Worm (Caenorhabditis elegans) whole organism, young adult: ENCODE measurements around the gene Y39A3CL.4.
A peak's percentile ranks its signal among the peaks of the same experiment; 100 is the strongest.

Source experiments
- B0035.1 ChIP-seq: sonication (generic microtip); optimal IDR thresholded peaks from 2 replicates; lab custom pipeline; 2016; ENCODE audit warnings: missing genetic modification characterization, mild to moderate bottlenecking, missing compliant biosample characterization, missing genotype, missing genetic modification reagents
- B0261.1 ChIP-seq: sonication (generic microtip); optimal IDR thresholded peaks from 2 replicates; lab custom pipeline; 2016; ENCODE audit warnings: mild to moderate bottlenecking, missing genetic modification characterization, moderate library complexity, missing compliant biosample characterization
- F10E7.11 ChIP-seq: sonication (generic microtip); optimal IDR thresholded peaks from 2 replicates; lab custom pipeline; 2017; ENCODE audit warnings: mild to moderate bottlenecking, missing genetic modification characterization, moderate library complexity, missing compliant biosample characterization
- F39B2.1 ChIP-seq: fragments of 200-800 bp; sonication (Bioruptor generic); IDR thresholded peaks from 2 replicates; pipeline ENCODE4 v1.3.6; 2022; ENCODE audit warnings: missing genetic modification reagents, missing genetic modification characterization, missing compliant biosample characterization
- F49E8.2 ChIP-seq: sonication (generic microtip); optimal IDR thresholded peaks from 3 replicates; lab custom pipeline; 2017; ENCODE audit warnings: missing genetic modification characterization, mild to moderate bottlenecking, missing compliant biosample characterization, antibody characterized with exemption, moderate library complexity; ENCODE audit not compliant: insufficient read depth
- F57A8.1 ChIP-seq: fragments of 200-800 bp; sonication (Bioruptor generic); optimal IDR thresholded peaks from 2 replicates; lab custom pipeline; 2018; ENCODE audit warnings: mild to moderate bottlenecking, missing genetic modification characterization, moderate library complexity, missing compliant biosample characterization
- Y53G8AR.9 ChIP-seq: fragments of 200-800 bp; sonication (Bioruptor generic); conservative IDR thresholded peaks from 2 replicates; pipeline ENCODE4 v1.3.6; 2022; ENCODE audit warnings: missing genetic modification reagents, missing genetic modification characterization, missing compliant biosample characterization
- Y79H2A.3 ChIP-seq: fragments of 200-800 bp; sonication (Bioruptor generic); conservative IDR thresholded peaks from 2 replicates; pipeline ENCODE4 v1.3.6; 2022; ENCODE audit warnings: missing genetic modification reagents, missing genetic modification characterization, missing compliant biosample characterization
- ama-1 ChIP-seq, 3 experiments: fragments of 150-350 bp in 1 of 3; sonication (generic microtip) in 2 of 3; optimal IDR thresholded peaks; 2 replicates each; lab custom pipeline; 2014 to 2018; ENCODE audit warnings: missing biosample characterization in 2 of 3, missing genetic modification characterization in 2 of 3, missing genetic modification reagents in 2 of 3
- aptf-2 ChIP-seq: fragments of 200-800 bp; sonication (Bioruptor generic); conservative IDR thresholded peaks from 2 replicates; pipeline ENCODE4 v1.3.6; 2022; ENCODE audit warnings: missing genetic modification reagents, missing genetic modification characterization, missing compliant biosample characterization
- atf-7 ChIP-seq: sonication (generic microtip); optimal IDR thresholded peaks from 2 replicates; lab custom pipeline; 2017; ENCODE audit warnings: mild to moderate bottlenecking, missing genetic modification characterization, missing compliant biosample characterization
- attf-3 ChIP-seq: fragments of 200-800 bp; sonication (Bioruptor generic); conservative IDR thresholded peaks from 2 replicates; pipeline ENCODE4 v1.3.6; 2022; ENCODE audit warnings: missing genetic modification reagents, missing genetic modification characterization, missing compliant biosample characterization
- bed-2 ChIP-seq: fragments of 200-800 bp; sonication (Bioruptor generic); IDR thresholded peaks from 2 replicates; pipeline ENCODE4 v1.3.6; 2022; ENCODE audit warnings: missing genetic modification reagents, missing genetic modification characterization, missing compliant biosample characterization
- cebp-2 ChIP-seq: fragments of 200-800 bp; sonication (Bioruptor generic); IDR thresholded peaks from 2 replicates; pipeline ENCODE4 v1.3.6; 2022; ENCODE audit warnings: missing genetic modification characterization, missing compliant biosample characterization
- ceh-27 ChIP-seq: fragments of 200-800 bp; sonication (Bioruptor generic); optimal IDR thresholded peaks from 2 replicates; lab custom pipeline; 2018; ENCODE audit warnings: mild to moderate bottlenecking, missing genetic modification characterization, moderate library complexity, missing compliant biosample characterization
- ceh-79 ChIP-seq: sonication (generic microtip); optimal IDR thresholded peaks from 2 replicates; lab custom pipeline; 2017; ENCODE audit warnings: mild to moderate bottlenecking, missing genetic modification characterization, missing compliant biosample characterization
- dpl-1 ChIP-seq: fragments of 150-350 bp; optimal IDR thresholded peaks from 2 replicates; lab custom pipeline; 2014; ENCODE audit warnings: missing biosample characterization, missing genetic modification reagents, missing genetic modification characterization
- efl-1 ChIP-seq: fragments of 150-350 bp; optimal IDR thresholded peaks from 2 replicates; lab custom pipeline; 2014; ENCODE audit warnings: missing biosample characterization, missing genetic modification reagents, missing genetic modification characterization
- him-1 ChIP-seq: sonication (generic microtip); optimal IDR thresholded peaks from 2 replicates; lab custom pipeline; 2016; ENCODE audit warnings: missing genotype, missing genetic modification reagents, missing genetic modification characterization, missing compliant biosample characterization
- hlh-26 ChIP-seq: fragments of 200-800 bp; sonication (Bioruptor generic); conservative IDR thresholded peaks from 2 replicates; pipeline ENCODE4 v1.3.6; 2022; ENCODE audit warnings: missing genetic modification reagents, missing genetic modification characterization, missing compliant biosample characterization
- hmg-1.2 ChIP-seq: fragments of 200-800 bp; sonication (Bioruptor generic); IDR thresholded peaks from 2 replicates; pipeline ENCODE4 v1.3.6; 2022; ENCODE audit warnings: missing genetic modification reagents, missing genetic modification characterization, missing compliant biosample characterization
- hrde-1 ChIP-seq: sonication (generic microtip); optimal IDR thresholded peaks from 2 replicates; lab custom pipeline; 2016; ENCODE audit warnings: missing genetic modification characterization, mild to moderate bottlenecking, missing compliant biosample characterization, moderate library complexity, missing genotype, missing genetic modification reagents, borderline replicate concordance
- lin-40 ChIP-seq: sonication (generic microtip); optimal IDR thresholded peaks from 2 replicates; lab custom pipeline; 2016; ENCODE audit warnings: missing genetic modification characterization, mild to moderate bottlenecking, missing compliant biosample characterization, missing genotype, missing genetic modification reagents
- lin-54 ChIP-seq: fragments of 200-800 bp; sonication (Bioruptor generic); optimal IDR thresholded peaks from 2 replicates; lab custom pipeline; 2018; ENCODE audit warnings: mild to moderate bottlenecking, missing genetic modification characterization, missing compliant biosample characterization
- lir-1 ChIP-seq: fragments of 200-800 bp; sonication (Bioruptor generic); conservative IDR thresholded peaks from 2 replicates; pipeline ENCODE4 v1.3.6; 2022; ENCODE audit warnings: missing genetic modification reagents, missing genetic modification characterization, missing compliant biosample characterization
- madf-10 ChIP-seq: sonication (generic microtip); optimal IDR thresholded peaks from 2 replicates; lab custom pipeline; 2016; ENCODE audit warnings: mild to moderate bottlenecking, missing genetic modification characterization, missing compliant biosample characterization
- mes-4 ChIP-seq: sonication (generic microtip); optimal IDR thresholded peaks from 2 replicates; lab custom pipeline; 2016; ENCODE audit warnings: missing genotype, missing genetic modification characterization, missing compliant biosample characterization
- nhr-90 ChIP-seq: sonication (generic microtip); optimal IDR thresholded peaks from 2 replicates; lab custom pipeline; 2016; ENCODE audit warnings: missing genotype, mild to moderate bottlenecking, missing genetic modification characterization, missing compliant biosample characterization
- rec-8 ChIP-seq, 2 experiments: sonication (generic microtip); optimal IDR thresholded peaks; 2 replicates each; lab custom pipeline; 2016; ENCODE audit warnings: mild to moderate bottlenecking in 2 of 2, missing genetic modification characterization in 2 of 2, missing genetic modification reagents in 2 of 2, missing genotype in 2 of 2, missing biosample characterization in 1 of 2, missing compliant biosample characterization in 1 of 2, moderate library complexity in 1 of 2
- repo-1 ChIP-seq: sonication (generic microtip); optimal IDR thresholded peaks from 2 replicates; lab custom pipeline; 2017; ENCODE audit warnings: mild to moderate bottlenecking, missing genetic modification characterization, missing compliant biosample characterization
- rpc-1 ChIP-seq, 2 experiments: fragments of 150-350 bp in 1 of 2; sonication (generic microtip) in 1 of 2; optimal IDR thresholded peaks; 2 replicates each; lab custom pipeline; 2014 to 2018; ENCODE audit warnings: missing biosample characterization in 1 of 2, missing genetic modification characterization in 1 of 2, missing genetic modification reagents in 1 of 2, missing genotype in 1 of 2
- snpc-3.4 ChIP-seq: sonication (generic microtip); optimal IDR thresholded peaks from 2 replicates; lab custom pipeline; 2017; ENCODE audit warnings: missing genetic modification characterization, mild to moderate bottlenecking, missing compliant biosample characterization, antibody characterized with exemption, moderate library complexity, missing genotype, missing genetic modification reagents
- snpc-4 ChIP-seq, 5 experiments: fragments of 150-350 bp in 1 of 5; sonication (generic microtip) in 4 of 5; optimal IDR thresholded peaks; 2 replicates each; lab custom pipeline; 2014 to 2018; ENCODE audit warnings: missing genetic modification characterization in 5 of 5, missing biosample characterization in 3 of 5, antibody characterized with exemption in 2 of 5, mild to moderate bottlenecking in 2 of 5, missing compliant biosample characterization in 2 of 5, missing genotype in 2 of 5, moderate library complexity in 2 of 5, missing genetic modification reagents in 1 of 5
- somi-1 ChIP-seq: fragments of 200-800 bp; sonication (Bioruptor generic); optimal IDR thresholded peaks from 2 replicates; lab custom pipeline; 2018; ENCODE audit warnings: mild to moderate bottlenecking, missing genetic modification characterization, missing compliant biosample characterization
- tbp1 ChIP-seq: fragments of 200-800 bp; sonication (Bioruptor generic); optimal IDR thresholded peaks from 2 replicates; lab custom pipeline; 2018; ENCODE audit warnings: mild to moderate bottlenecking, missing genetic modification characterization, missing compliant biosample characterization
- tlf-1 ChIP-seq: fragments of 200-800 bp; sonication (Bioruptor generic); optimal IDR thresholded peaks from 2 replicates; lab custom pipeline; 2018; ENCODE audit warnings: mild to moderate bottlenecking, missing genetic modification characterization, missing compliant biosample characterization
- unc-130 ChIP-seq: sonication (generic microtip); optimal IDR thresholded peaks from 2 replicates; lab custom pipeline; 2016; ENCODE audit warnings: missing genetic modification reagents, missing genetic modification characterization, missing compliant biosample characterization
- ztf-22 ChIP-seq: fragments of 200-800 bp; sonication (Bioruptor generic); optimal IDR thresholded peaks from 2 replicates; lab custom pipeline; 2018; ENCODE audit warnings: mild to moderate bottlenecking, missing genetic modification characterization, moderate library complexity, missing compliant biosample characterization
- ztf-25 ChIP-seq: fragments of 200-800 bp; sonication (Bioruptor generic); IDR thresholded peaks from 2 replicates; pipeline ENCODE4 v1.3.6; 2022; ENCODE audit warnings: missing genetic modification reagents, missing genetic modification characterization, missing compliant biosample characterization
- ztf-26 ChIP-seq: sonication (generic microtip); optimal IDR thresholded peaks from 2 replicates; lab custom pipeline; 2017; ENCODE audit warnings: missing genetic modification characterization, missing compliant biosample characterization

The Y39A3CL.4 gene

DNA sequence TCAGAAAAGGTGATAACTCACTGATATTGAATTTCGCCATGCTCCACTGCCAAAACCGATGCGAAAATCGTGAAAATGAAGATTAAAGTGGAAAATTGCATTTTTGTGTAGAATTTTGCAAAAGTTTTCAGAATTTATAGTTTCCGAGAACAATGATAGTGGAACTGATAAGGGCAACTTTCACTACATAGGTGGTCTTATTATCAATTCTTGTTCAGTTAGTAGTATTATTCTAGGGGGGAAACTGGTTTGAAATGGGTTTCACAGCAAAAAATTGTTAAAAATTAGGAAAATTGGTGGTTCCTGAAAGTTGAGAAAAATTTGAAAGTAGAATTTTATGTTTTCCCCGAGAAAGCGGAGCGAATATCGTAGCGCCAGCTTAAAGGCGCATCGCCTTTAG is 19.7 kb downstream of the Y39A3CL.4 start, which contains the start of gene Y46E12A.5:
TSS of gene Y46E12A.5 (minus strand) at position 101 of the 400 bp plus-strand sequence.
- no peak for TF ChIP-seq B0035.1 (tag; lab: Kevin White, UChicago)

DNA sequence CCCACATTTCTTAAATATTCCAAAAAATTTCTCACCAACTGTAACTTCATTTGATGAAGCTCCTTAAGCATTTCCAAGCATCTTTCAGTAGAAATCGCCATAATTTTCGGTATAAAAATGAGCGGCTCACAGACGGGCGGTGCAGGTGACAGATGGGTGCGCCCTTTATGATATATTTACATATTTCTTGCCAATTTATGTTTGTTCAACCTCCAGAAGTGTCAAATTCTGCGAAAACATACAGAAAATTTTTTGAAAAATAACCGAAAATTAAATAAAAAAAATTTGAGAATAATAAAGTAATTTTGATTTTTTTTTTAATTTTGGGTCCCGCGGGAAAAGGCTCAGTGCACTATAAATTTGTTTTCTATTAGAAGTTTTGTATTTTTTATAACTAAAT is 23.0 kb downstream of the Y39A3CL.4 start, which contains the start of gene Y46E12A.3:
TSS of gene Y46E12A.3 (minus strand) at position 101 of the 400 bp plus-strand sequence.
- no peak for TF ChIP-seq hlh-26 (GFP tag; lab: Robert Waterston, UW)
- TF ChIP-seq Y53G8AR.9 (GFP tag; lab: Robert Waterston, UW): no peak
- TF ChIP-seq lir-1 (GFP tag; lab: Robert Waterston, UW): no peak
- TF ChIP-seq lin-54: no peak
- TF ChIP-seq ztf-22 (GFP tag; lab: Kevin White, UChicago): no peak
- no peak for TF ChIP-seq rec-8 (tag; optimal IDR thresholded peaks at IDR 0.05; lab: Kevin White, UChicago)
- no peak for TF ChIP-seq F49E8.2 (tag; lab: Kevin White, UChicago)
- no peak for TF ChIP-seq somi-1 (GFP tag; lab: Kevin White, UChicago)
- TF ChIP-seq unc-130 (GFP tag; lab: Kevin White, UChicago): no peak
- TF ChIP-seq mes-4 (tag; lab: Kevin White, UChicago): no peak
- no peak for TF ChIP-seq ceh-27 (GFP tag; lab: Kevin White, UChicago)
- no peak for TF ChIP-seq attf-3 (GFP tag; lab: Robert Waterston, UW)
- no peak for TF ChIP-seq F39B2.1
- no peak for TF ChIP-seq snpc-4 (GFP tag; optimal IDR thresholded peaks at IDR 0.05; lab: Kevin White, UChicago)
- no peak for TF ChIP-seq snpc-4 (tag; optimal IDR thresholded peaks at IDR 0.05; lab: Kevin White, UChicago)
- TF ChIP-seq bed-2 (GFP tag; lab: Robert Waterston, UW): no peak
- TF ChIP-seq dpl-1 (GFP tag; lab: Kevin White, UChicago): no peak
- TF ChIP-seq rpc-1 (optimal IDR thresholded peaks at IDR 0.05; lab: Kevin White, UChicago): no peak
- no peak for TF ChIP-seq rpc-1 (tag; optimal IDR thresholded peaks at IDR 0.05; lab: Kevin White, UChicago)

- TF ChIP-seq Y53G8AR.9 (GFP tag; lab: Robert Waterston, UW) (no peak), tbp1 (GFP tag; lab: Kevin White, UChicago) (peak; percentile 58), cebp-2 (GFP tag; lab: Robert Waterston, UW) (no peak), madf-10 (tag; lab: Kevin White, UChicago) (no peak), repo-1 (no peak), ama-1 (optimal IDR thresholded peaks at IDR 0.05; lab: Kevin White, UChicago) (no peak), ama-1 (GFP tag; optimal IDR thresholded peaks at IDR 0.05; lab: Kevin White, UChicago) (no peak), ztf-25 (GFP tag; lab: Robert Waterston, UW) (no peak), efl-1 (GFP tag; lab: Kevin White, UChicago) (no peak), rpc-1 (optimal IDR thresholded peaks at IDR 0.05; lab: Kevin White, UChicago) (no peak), rpc-1 (tag; optimal IDR thresholded peaks at IDR 0.05; lab: Kevin White, UChicago) (peak; percentile 53), him-1 (tag; lab: Kevin White, UChicago) (no peak), lin-54 (no peak), ceh-79 (tag; lab: Kevin White, UChicago) (no peak), snpc-3.4 (tag; lab: Kevin White, UChicago) (no peak), F57A8.1 (no peak)
These were observed 32.3 kb downstream of the Y39A3CL.4 start for ce11 chrIII:1745450-1746127.

- TF ChIP-seq attf-3 (GFP tag; lab: Robert Waterston, UW): no peak
- no peak for TF ChIP-seq ztf-22 (GFP tag; lab: Kevin White, UChicago)
- TF ChIP-seq nhr-90 (tag; lab: Kevin White, UChicago): peak; percentile 66
- TF ChIP-seq F57A8.1: no peak
- TF ChIP-seq ceh-79 (tag; lab: Kevin White, UChicago): no peak
- no peak for TF ChIP-seq lir-1 (GFP tag; lab: Robert Waterston, UW)
- peak; percentile 71 for TF ChIP-seq B0261.1 (tag; lab: Kevin White, UChicago)
- TF ChIP-seq hmg-1.2 (GFP tag; lab: Robert Waterston, UW): 0 out of 2 replicates have a peak, but pooled peaks have one; percentile 11
- no peak for TF ChIP-seq aptf-2 (GFP tag; lab: Robert Waterston, UW)
- TF ChIP-seq atf-7: no peak
- no peak for TF ChIP-seq hrde-1 (tag; lab: Kevin White, UChicago)
- TF ChIP-seq ztf-26 (tag; lab: Kevin White, UChicago): no peak
- TF ChIP-seq tlf-1 (GFP tag; lab: Kevin White, UChicago): no peak
- TF ChIP-seq F10E7.11: no peak
- no peak for TF ChIP-seq lin-40 (tag; lab: Kevin White, UChicago)
- TF ChIP-seq Y79H2A.3: no peak
These were observed 33.4 kb downstream of the Y39A3CL.4 start for ce11 chrIII:1744486-1744885.
